Worm (Caenorhabditis elegans) whole organism, L1 larva: ENCODE results near the gene sdz-32.
"Not testable (repeated sequence)": the region's sequence is repeated elsewhere in the genome, so short reads cannot be mapped to it uniquely, and the experiment has no call there.

Experiments used
- C16A3.4 ChIP-seq: fragments of 150-350 bp; optimal IDR thresholded peaks from 2 replicates; lab custom pipeline; 2014; ENCODE audit warnings: missing biosample characterization, missing genetic modification characterization
- C34B4.2 ChIP-seq: sonication (generic microtip); optimal IDR thresholded peaks from 2 replicates; lab custom pipeline; 2017; ENCODE audit warnings: mild to moderate bottlenecking, missing genetic modification characterization, missing compliant biosample characterization
- F16B12.6 ChIP-seq: fragments of 150-350 bp; optimal IDR thresholded peaks from 2 replicates; lab custom pipeline; 2014; ENCODE audit warnings: missing biosample characterization, missing genetic modification characterization
- aha-1 ChIP-seq: fragments of 150-350 bp; optimal IDR thresholded peaks from 2 replicates; lab custom pipeline; 2014; ENCODE audit warnings: missing biosample characterization, missing genetic modification characterization
- alr-1 ChIP-seq: fragments of 200-800 bp; sonication (Bioruptor generic); optimal IDR thresholded peaks from 2 replicates; lab custom pipeline; 2018; ENCODE audit warnings: borderline replicate concordance, mild to moderate bottlenecking, missing genetic modification characterization, missing compliant biosample characterization
- ama-1 ChIP-seq: fragments of 150-350 bp; optimal IDR thresholded peaks from 2 replicates; lab custom pipeline; 2014
- blmp-1 ChIP-seq: fragments of 150-350 bp; optimal IDR thresholded peaks from 2 replicates; lab custom pipeline; 2014; ENCODE audit warnings: missing biosample characterization, missing genetic modification characterization
- ceh-63 ChIP-seq: fragments of 200-800 bp; sonication (Bioruptor generic); optimal IDR thresholded peaks from 2 replicates; lab custom pipeline; 2018; ENCODE audit warnings: mild to moderate bottlenecking, missing genetic modification characterization, missing compliant biosample characterization
- ceh-8 ChIP-seq: fragments of 200-800 bp; sonication (Bioruptor generic); optimal IDR thresholded peaks from 2 replicates; lab custom pipeline; 2018; ENCODE audit warnings: mild to moderate bottlenecking, missing genetic modification characterization, moderate library complexity, missing compliant biosample characterization
- efl-1 ChIP-seq, 4 experiments: fragments of 150-350 bp; optimal IDR thresholded peaks in 3 of 4; peaks in 1 of 4; 1 replicate in 1 of 4; 2 replicates in 3 of 4; lab custom pipeline; 2014; ENCODE audit warnings: missing biosample characterization in 2 of 4, missing genetic modification characterization in 2 of 4, missing genetic modification reagents in 2 of 4
- efl-3 ChIP-seq: fragments of 200-800 bp; sonication (Bioruptor generic); optimal IDR thresholded peaks from 2 replicates; lab custom pipeline; 2018; ENCODE audit warnings: mild to moderate bottlenecking, missing genetic modification characterization, missing compliant biosample characterization
- fkh-8 ChIP-seq: sonication (generic microtip); optimal IDR thresholded peaks from 2 replicates; lab custom pipeline; 2016; ENCODE audit warnings: mild to moderate bottlenecking, missing genetic modification characterization, missing compliant biosample characterization
- grh-1 ChIP-seq: fragments of 200-800 bp; sonication (Bioruptor generic); IDR thresholded peaks from 2 replicates; pipeline ENCODE4 v1.3.6; 2022; ENCODE audit warnings: missing genetic modification reagents, missing genetic modification characterization, missing compliant biosample characterization
- hlh-4 ChIP-seq: sonication (generic microtip); optimal IDR thresholded peaks from 2 replicates; lab custom pipeline; 2016; ENCODE audit warnings: mild to moderate bottlenecking, missing genetic modification characterization, missing compliant biosample characterization
- irx-1 ChIP-seq: sonication (generic microtip); optimal IDR thresholded peaks from 2 replicates; lab custom pipeline; 2016; ENCODE audit warnings: missing genetic modification characterization, missing compliant biosample characterization
- isw-1 ChIP-seq: fragments of 200-800 bp; sonication (Bioruptor generic); IDR thresholded peaks from 2 replicates; pipeline ENCODE4 v1.3.6; 2022; ENCODE audit warnings: missing genetic modification characterization, missing compliant biosample characterization
- jun-1 ChIP-seq: fragments of 150-350 bp; optimal IDR thresholded peaks from 2 replicates; lab custom pipeline; 2014; ENCODE audit warnings: missing biosample characterization, missing genetic modification reagents, missing genetic modification characterization
- lin-14 ChIP-seq: fragments of 200-800 bp; sonication (Bioruptor generic); optimal IDR thresholded peaks from 2 replicates; lab custom pipeline; 2018; ENCODE audit warnings: mild to moderate bottlenecking, missing genetic modification characterization, moderate library complexity, missing compliant biosample characterization
- lin-35 ChIP-seq, 2 experiments: fragments of 150-350 bp; optimal IDR thresholded peaks; 2 replicates each; lab custom pipeline; 2014; ENCODE audit warnings: missing biosample characterization in 2 of 2, missing genetic modification characterization in 2 of 2, missing genetic modification reagents in 2 of 2
- lin-39 ChIP-seq: fragments of 150-350 bp; optimal IDR thresholded peaks from 2 replicates; lab custom pipeline; 2014; ENCODE audit warnings: missing biosample characterization, missing genetic modification reagents, missing genetic modification characterization
- lsy-2 ChIP-seq, 2 experiments: fragments of 150-350 bp; optimal IDR thresholded peaks; 2 replicates each; lab custom pipeline; 2014; ENCODE audit warnings: missing biosample characterization in 2 of 2, missing genetic modification characterization in 2 of 2
- mef-2 ChIP-seq: fragments of 150-350 bp; optimal IDR thresholded peaks from 2 replicates; lab custom pipeline; 2014; ENCODE audit warnings: missing biosample characterization, missing genetic modification characterization
- nhr-19 ChIP-seq: fragments of 200-800 bp; sonication (Bioruptor generic); conservative IDR thresholded peaks from 2 replicates; pipeline ENCODE4 v1.3.6; 2022; ENCODE audit warnings: missing genetic modification characterization, missing compliant biosample characterization
- nhr-237 ChIP-seq: fragments of 150-350 bp; optimal IDR thresholded peaks from 2 replicates; lab custom pipeline; 2014; ENCODE audit warnings: missing biosample characterization, missing genetic modification characterization
- nhr-71 ChIP-seq: sonication (generic microtip); optimal IDR thresholded peaks from 2 replicates; lab custom pipeline; 2016; ENCODE audit warnings: mild to moderate bottlenecking, missing genetic modification characterization, moderate library complexity, missing compliant biosample characterization
- nhr-76 ChIP-seq: sonication (generic microtip); optimal IDR thresholded peaks from 2 replicates; lab custom pipeline; 2017; ENCODE audit warnings: missing biosample characterization, missing genetic modification characterization
- nhr-84 ChIP-seq: sonication (generic microtip); optimal IDR thresholded peaks from 2 replicates; lab custom pipeline; 2017; ENCODE audit warnings: missing biosample characterization, missing genetic modification characterization
- nhr-90 ChIP-seq: sonication (generic microtip); optimal IDR thresholded peaks from 2 replicates; lab custom pipeline; 2016; ENCODE audit warnings: mild to moderate bottlenecking, missing genetic modification characterization, missing compliant biosample characterization; ENCODE audit not compliant: poor library complexity
- pqm-1 ChIP-seq: sonication (generic microtip); optimal IDR thresholded peaks from 3 replicates; lab custom pipeline; 2017; ENCODE audit warnings: missing biosample characterization, missing genetic modification characterization
- snpc-4 ChIP-seq: fragments of 150-350 bp; optimal IDR thresholded peaks from 2 replicates; lab custom pipeline; 2014; ENCODE audit warnings: missing biosample characterization, missing genetic modification characterization
- sup-37 ChIP-seq: fragments of 200-800 bp; sonication (Bioruptor generic); optimal IDR thresholded peaks from 2 replicates; lab custom pipeline; 2018; ENCODE audit warnings: mild to moderate bottlenecking, missing genetic modification characterization, missing compliant biosample characterization
- swsn-7 ChIP-seq: sonication (generic microtip); optimal IDR thresholded peaks from 2 replicates; lab custom pipeline; 2016; ENCODE audit warnings: missing genetic modification characterization, missing compliant biosample characterization
- tlp-1 ChIP-seq: fragments of 150-350 bp; optimal IDR thresholded peaks from 2 replicates; lab custom pipeline; 2014; ENCODE audit warnings: missing biosample characterization, missing genetic modification characterization
- vab-15 ChIP-seq: sonication (generic microtip); optimal IDR thresholded peaks from 2 replicates; lab custom pipeline; 2017; ENCODE audit warnings: missing genotype, mild to moderate bottlenecking, missing genetic modification characterization, missing compliant biosample characterization
- ztf-11 ChIP-seq, 2 experiments: sonication (generic microtip); optimal IDR thresholded peaks; 2 replicates each; lab custom pipeline; 2016 to 2017; ENCODE audit warnings: missing genetic modification characterization in 2 of 2, missing biosample characterization in 1 of 2, missing compliant biosample characterization in 1 of 2

Gene sdz-32

DNA sequence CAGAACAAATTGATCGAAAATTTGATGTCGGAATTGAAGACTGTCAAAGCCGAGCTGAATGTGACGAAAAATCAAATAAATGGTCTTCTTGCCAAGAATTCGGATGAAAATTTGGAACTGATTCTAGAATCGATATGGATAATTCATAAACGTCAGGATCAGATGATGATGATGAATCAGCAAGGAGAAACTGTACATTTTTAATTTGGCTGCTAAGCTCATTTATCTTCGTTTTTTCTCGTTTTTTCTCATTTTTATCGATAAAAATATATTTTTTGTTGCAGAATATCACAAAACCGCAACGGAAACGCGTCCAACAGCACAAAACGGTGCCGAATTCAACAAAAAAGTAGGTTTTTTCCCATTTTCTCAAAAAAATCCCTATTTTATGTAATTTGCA is 24.3 kb upstream of the sdz-32 start, which contains the start of gene C16C8.14:
TSS of gene C16C8.14 (plus strand) at position 301 of the 400 bp plus-strand sequence.
- TF ChIP-seq lin-39 (tag; lab: Kevin White, UChicago); ama-1; C16A3.4 (tag; lab: Kevin White, UChicago): not testable (repeated sequence)

DNA sequence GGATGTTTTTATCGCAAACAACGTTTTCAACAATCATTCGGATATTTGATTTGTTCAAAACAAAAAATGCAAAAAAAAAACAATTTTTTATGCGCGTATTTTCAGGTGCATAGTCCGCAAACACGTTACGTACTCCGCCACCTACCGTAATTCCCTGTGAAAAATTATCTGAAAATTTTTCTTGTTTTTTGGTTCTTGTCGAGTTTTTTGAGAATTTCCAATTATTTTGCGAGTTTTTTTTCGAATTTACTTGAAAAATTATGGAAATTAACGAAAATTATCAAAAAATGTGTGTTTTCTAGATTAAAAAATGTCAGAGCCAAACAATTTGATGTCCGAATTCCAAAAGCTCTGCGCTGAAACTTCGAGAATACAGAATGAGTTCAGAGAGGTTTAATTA is 21.4 kb upstream of the sdz-32 start, which contains the start of gene C16C8.12:
TSS of gene C16C8.12 (plus strand) at position 301 of the 400 bp plus-strand sequence.
- TF ChIP-seq jun-1 (no peak), ama-1 (no peak), mef-2 (tag; lab: Kevin White, UChicago) (no peak), nhr-76 (no peak), lsy-2 (tag; optimal IDR thresholded peaks at IDR 0.05; lab: Kevin White, UChicago) (no peak), ceh-63 (no peak), isw-1 (GFP tag; lab: Robert Waterston, UW) (no peak), nhr-237 (tag; lab: Kevin White, UChicago) (no peak), nhr-90 (tag; lab: Kevin White, UChicago) (no peak), alr-1 (tag; lab: Kevin White, UChicago) (no peak), C16A3.4 (tag; lab: Kevin White, UChicago) (no peak), irx-1 (tag; lab: Kevin White, UChicago) (no peak), swsn-7 (tag; lab: Kevin White, UChicago) (no peak), tlp-1 (tag; lab: Kevin White, UChicago) (no peak), ztf-11 (tag; optimal IDR thresholded peaks at IDR 0.05; lab: Kevin White, UChicago) (no peak)

DNA sequence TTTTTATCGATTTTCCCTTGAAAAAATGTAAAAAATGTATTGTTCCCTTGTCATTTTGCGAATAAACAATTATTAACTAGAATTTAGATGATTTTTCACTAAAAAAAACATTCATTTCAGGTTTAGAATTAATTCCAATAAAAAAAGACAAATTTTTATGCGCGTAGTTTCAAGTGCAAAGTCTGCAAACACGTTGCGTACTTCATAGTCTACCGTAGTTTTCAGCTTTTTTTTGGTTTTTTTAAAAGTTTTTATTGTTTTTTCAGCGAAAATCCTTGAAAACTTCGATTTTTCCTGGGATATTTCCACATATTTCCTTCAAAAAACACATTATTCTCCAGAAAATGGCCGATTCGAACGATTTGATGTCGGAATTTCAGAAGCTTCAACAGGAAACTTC is 20.3 kb upstream of the sdz-32 start, which contains the start of gene C16C8.11:
TSS of gene C16C8.11 (plus strand) at position 188 of the 400 bp plus-strand sequence.
- TF ChIP-seq nhr-90 (tag; lab: Kevin White, UChicago) (no peak), pqm-1 (tag; lab: Kevin White, UChicago) (no peak), snpc-4 (tag; lab: Kevin White, UChicago) (no peak), lin-35 (GFP tag; optimal IDR thresholded peaks at IDR 0.05; lab: Kevin White, UChicago) (no peak), efl-1 (optimal IDR thresholded peaks at IDR 0.05; lab: Kevin White, UChicago) (no peak), efl-1 (GFP tag; optimal IDR thresholded peaks at IDR 0.05 in 1 of 2; lab: Kevin White, UChicago) (no peak), grh-1 (GFP tag; lab: Robert Waterston, UW) (no peak), blmp-1 (tag; lab: Kevin White, UChicago) (no peak), aha-1 (tag; lab: Kevin White, UChicago) (no peak), nhr-84 (tag; lab: Kevin White, UChicago) (no peak), lin-14 (no peak), ceh-8 (no peak), nhr-71 (tag; lab: Kevin White, UChicago) (no peak)

DNA sequence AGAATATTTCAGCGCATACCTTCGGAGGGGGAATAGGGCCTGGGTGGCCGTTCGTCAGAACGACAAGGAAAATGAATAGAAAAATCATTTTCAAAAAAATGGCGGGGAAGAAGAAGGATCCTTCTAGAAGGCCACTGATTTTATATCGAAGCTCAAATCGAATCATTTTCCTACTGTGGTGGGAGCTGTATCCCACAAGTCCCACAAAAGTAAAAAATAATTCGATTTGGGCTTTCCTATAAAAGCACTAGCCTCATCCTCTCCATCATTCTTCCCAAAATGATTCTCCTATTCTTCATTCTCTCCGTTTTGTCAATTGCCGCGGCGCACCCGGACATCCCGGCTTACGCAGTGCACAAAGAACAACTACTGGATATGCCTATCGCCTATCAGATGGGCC is 15.6 kb upstream of the sdz-32 start, which contains the start of the genes C16C8.26 and C16C8.19:
TSS of gene C16C8.26 (minus strand) at position 101 of the 400 bp plus-strand sequence.
TSS of gene C16C8.19 (plus strand) at position 279 of the 400 bp plus-strand sequence.
- TF ChIP-seq nhr-19 (GFP tag; lab: Robert Waterston, UW) (no peak), efl-3 (GFP tag; lab: Kevin White, UChicago) (no peak), F16B12.6 (no peak), sup-37 (GFP tag; lab: Kevin White, UChicago) (no peak), C34B4.2 (tag; lab: Kevin White, UChicago) (no peak), grh-1 (GFP tag; lab: Robert Waterston, UW) (no peak), fkh-8 (no peak), hlh-4 (tag; lab: Kevin White, UChicago) (no peak), irx-1 (tag; lab: Kevin White, UChicago) (no peak), vab-15 (tag; lab: Kevin White, UChicago) (no peak)
